Fruit fly (Drosophila melanogaster): ENCODE results near the gene CG42266.

dm6 chr2L:16299466-16300311 is 40.5 kb downstream of the CG42266 start, which contains the start of the genes heix and CG17328:
- TF ChIP-seq Sox102F (GFP tag; optimal IDR thresholded peaks at IDR 0.05) (no peak), Atf-2 (GFP tag; optimal IDR thresholded peaks at IDR 0.05) (peak; percentile 77), Mrtf (GFP tag; IDR thresholded peaks at IDR 0.05) (peak; percentile 53; the same call in 2 of the 3 replicates), MTF-1 (GFP tag; optimal IDR thresholded peaks at IDR 0.05; ENCODE audit: borderline replicate concordance) (no peak), repo (GFP tag; optimal IDR thresholded peaks at IDR 0.05) (no peak)

Measured in whole organism, embryonic.